Fruit fly (Drosophila melanogaster): ENCODE data around the gene Gapvd1.

DNA sequence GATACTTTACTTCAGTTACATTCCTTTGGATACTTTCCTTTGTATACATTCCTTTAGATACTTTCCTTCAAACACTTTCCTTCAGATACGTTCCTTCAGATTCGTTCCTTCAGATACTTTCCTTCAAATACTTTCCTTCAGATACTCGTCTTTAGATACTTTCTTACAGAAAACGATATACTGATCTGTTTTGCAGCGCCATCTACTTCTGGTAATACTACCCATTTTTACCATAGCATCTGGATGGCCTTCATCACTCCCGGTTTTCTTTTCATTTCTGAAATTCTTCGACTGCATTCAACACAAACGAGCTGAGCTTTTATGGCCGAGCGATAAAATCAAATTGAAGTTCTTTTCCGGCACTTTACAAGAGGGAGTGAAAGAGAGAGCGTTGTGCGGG lies 5.3 kb upstream of the Gapvd1 start:
- TF ChIP-seq lola (GFP tag; optimal IDR thresholded peaks at IDR 0.05), result no peak
- no peak for TF ChIP-seq psq (GFP tag; optimal IDR thresholded peaks at IDR 0.05)
- no peak for TF ChIP-seq h (GFP tag; optimal IDR thresholded peaks at IDR 0.05)
- no peak for TF ChIP-seq pan (optimal IDR thresholded peaks at IDR 0.05)
- no peak for TF ChIP-seq dsf (GFP tag; optimal IDR thresholded peaks at IDR 0.05; ENCODE audit: borderline replicate concordance)

Measured in whole organism, wandering third instar larva.